Worm (Caenorhabditis elegans) whole organism, L1 larva: ENCODE results near the gene F56C9.8.

Experiments used
- C04F5.9 ChIP-seq: sonication (generic microtip); optimal IDR thresholded peaks from 2 replicates; lab custom pipeline; 2016; ENCODE audit warnings: missing genetic modification characterization, missing compliant biosample characterization
- C16A3.4 ChIP-seq: fragments of 150-350 bp; optimal IDR thresholded peaks from 2 replicates; lab custom pipeline; 2014; ENCODE audit warnings: missing biosample characterization, missing genetic modification characterization
- F16B12.6 ChIP-seq: fragments of 150-350 bp; optimal IDR thresholded peaks from 2 replicates; lab custom pipeline; 2014; ENCODE audit warnings: missing biosample characterization, missing genetic modification characterization
- aly-2 ChIP-seq: fragments of 150-350 bp; optimal IDR thresholded peaks from 2 replicates; lab custom pipeline; 2014; ENCODE audit warnings: missing biosample characterization, missing genetic modification characterization
- ama-1 ChIP-seq: fragments of 150-350 bp; optimal IDR thresholded peaks from 2 replicates; lab custom pipeline; 2014
- blmp-1 ChIP-seq: fragments of 150-350 bp; optimal IDR thresholded peaks from 2 replicates; lab custom pipeline; 2014; ENCODE audit warnings: missing biosample characterization, missing genetic modification characterization
- ceh-8 ChIP-seq: fragments of 200-800 bp; sonication (Bioruptor generic); optimal IDR thresholded peaks from 2 replicates; lab custom pipeline; 2018; ENCODE audit warnings: mild to moderate bottlenecking, missing genetic modification characterization, moderate library complexity, missing compliant biosample characterization
- ceh-82 ChIP-seq, 3 experiments: fragments of 150-350 bp in 1 of 3; sonication (generic microtip) in 2 of 3; optimal IDR thresholded peaks; 2 replicates each; lab custom pipeline; 2014 to 2017; ENCODE audit warnings: missing biosample characterization in 3 of 3, missing genetic modification characterization in 3 of 3
- ceh-88 ChIP-seq: fragments of 200-800 bp; sonication (Bioruptor generic); IDR thresholded peaks from 2 replicates; pipeline ENCODE4 v1.3.6; 2022; ENCODE audit warnings: missing genetic modification characterization, missing compliant biosample characterization
- ceh-90 ChIP-seq: sonication (generic microtip); optimal IDR thresholded peaks from 2 replicates; lab custom pipeline; 2016; ENCODE audit warnings: missing genetic modification characterization, missing compliant biosample characterization
- ces-1 ChIP-seq: fragments of 150-350 bp; optimal IDR thresholded peaks from 2 replicates; lab custom pipeline; 2014; ENCODE audit warnings: missing biosample characterization, missing genetic modification reagents, missing genetic modification characterization
- dpl-1 ChIP-seq, 3 experiments: fragments of 150-350 bp in 2 of 3; sonication (generic microtip) in 1 of 3; optimal IDR thresholded peaks; 2 replicates each; lab custom pipeline; 2014 to 2017; ENCODE audit warnings: missing biosample characterization in 3 of 3, missing genetic modification characterization in 3 of 3, missing genetic modification reagents in 3 of 3
- dsc-1 ChIP-seq: sonication (generic microtip); optimal IDR thresholded peaks from 2 replicates; lab custom pipeline; 2016; ENCODE audit warnings: mild to moderate bottlenecking, missing genetic modification characterization, missing compliant biosample characterization
- efl-1 ChIP-seq, 4 experiments: fragments of 150-350 bp; optimal IDR thresholded peaks in 3 of 4; peaks in 1 of 4; 1 replicate in 1 of 4; 2 replicates in 3 of 4; lab custom pipeline; 2014; ENCODE audit warnings: missing biosample characterization in 2 of 4, missing genetic modification characterization in 2 of 4, missing genetic modification reagents in 2 of 4
- efl-3 ChIP-seq: fragments of 200-800 bp; sonication (Bioruptor generic); optimal IDR thresholded peaks from 2 replicates; lab custom pipeline; 2018; ENCODE audit warnings: mild to moderate bottlenecking, missing genetic modification characterization, missing compliant biosample characterization
- egl-13 ChIP-seq: sonication (generic microtip); optimal IDR thresholded peaks from 2 replicates; lab custom pipeline; 2016; ENCODE audit warnings: missing genotype, missing genetic modification reagents, missing genetic modification characterization, missing compliant biosample characterization
- fkh-4 ChIP-seq: sonication (generic microtip); optimal IDR thresholded peaks from 2 replicates; lab custom pipeline; 2016; ENCODE audit warnings: missing compliant biosample characterization, missing genetic modification characterization, borderline replicate concordance
- fos-1 ChIP-seq: fragments of 150-350 bp; optimal IDR thresholded peaks from 2 replicates; lab custom pipeline; 2014; ENCODE audit warnings: missing biosample characterization, missing genetic modification characterization
- hlh-4 ChIP-seq: sonication (generic microtip); optimal IDR thresholded peaks from 2 replicates; lab custom pipeline; 2016; ENCODE audit warnings: mild to moderate bottlenecking, missing genetic modification characterization, missing compliant biosample characterization
- lin-13 ChIP-seq: fragments of 150-350 bp; optimal IDR thresholded peaks from 2 replicates; lab custom pipeline; 2014; ENCODE audit warnings: missing biosample characterization, missing genetic modification reagents, missing genetic modification characterization
- lin-14 ChIP-seq: fragments of 200-800 bp; sonication (Bioruptor generic); optimal IDR thresholded peaks from 2 replicates; lab custom pipeline; 2018; ENCODE audit warnings: mild to moderate bottlenecking, missing genetic modification characterization, moderate library complexity, missing compliant biosample characterization
- lin-15B ChIP-seq: fragments of 150-350 bp; sonication (generic microtip); optimal IDR thresholded peaks from 3 replicates; lab custom pipeline; 2014; ENCODE audit warnings: missing biosample characterization, missing genetic modification characterization
- lin-35 ChIP-seq, 2 experiments: fragments of 150-350 bp; optimal IDR thresholded peaks; 2 replicates each; lab custom pipeline; 2014; ENCODE audit warnings: missing biosample characterization in 2 of 2, missing genetic modification characterization in 2 of 2, missing genetic modification reagents in 2 of 2
- lsy-2 ChIP-seq, 2 experiments: fragments of 150-350 bp; optimal IDR thresholded peaks; 2 replicates each; lab custom pipeline; 2014; ENCODE audit warnings: missing biosample characterization in 2 of 2, missing genetic modification characterization in 2 of 2
- mab-9 ChIP-seq: fragments of 200-800 bp; sonication (Bioruptor generic); IDR thresholded peaks from 2 replicates; pipeline ENCODE4 v1.3.6; 2022; ENCODE audit warnings: missing genetic modification reagents, missing genetic modification characterization, missing compliant biosample characterization
- mep-1 ChIP-seq: fragments of 150-350 bp; optimal IDR thresholded peaks from 2 replicates; lab custom pipeline; 2014; ENCODE audit warnings: missing biosample characterization, missing genetic modification characterization
- nhr-19 ChIP-seq: fragments of 200-800 bp; sonication (Bioruptor generic); conservative IDR thresholded peaks from 2 replicates; pipeline ENCODE4 v1.3.6; 2022; ENCODE audit warnings: missing genetic modification characterization, missing compliant biosample characterization
- nhr-20 ChIP-seq: sonication (generic microtip); optimal IDR thresholded peaks from 2 replicates; lab custom pipeline; 2016; ENCODE audit warnings: mild to moderate bottlenecking, missing genetic modification characterization, missing compliant biosample characterization
- nhr-71 ChIP-seq: sonication (generic microtip); optimal IDR thresholded peaks from 2 replicates; lab custom pipeline; 2016; ENCODE audit warnings: mild to moderate bottlenecking, missing genetic modification characterization, moderate library complexity, missing compliant biosample characterization
- pag-3 ChIP-seq: sonication (generic microtip); optimal IDR thresholded peaks from 2 replicates; lab custom pipeline; 2017; ENCODE audit warnings: missing genetic modification characterization, mild to moderate bottlenecking, missing compliant biosample characterization, antibody characterized with exemption, borderline replicate concordance; ENCODE audit not compliant: insufficient read depth
- rnt-1 ChIP-seq: sonication (generic microtip); optimal IDR thresholded peaks from 2 replicates; lab custom pipeline; 2016; ENCODE audit warnings: mild to moderate bottlenecking, missing genetic modification characterization, moderate library complexity, missing compliant biosample characterization
- skn-1 ChIP-seq: fragments of 150-350 bp; optimal IDR thresholded peaks from 2 replicates; lab custom pipeline; 2014; ENCODE audit warnings: missing biosample characterization, missing genetic modification characterization
- snu-23 ChIP-seq: sonication (generic microtip); optimal IDR thresholded peaks from 2 replicates; lab custom pipeline; 2016; ENCODE audit warnings: missing genetic modification characterization, missing compliant biosample characterization
- unc-130 ChIP-seq: fragments of 150-350 bp; optimal IDR thresholded peaks from 2 replicates; lab custom pipeline; 2017; ENCODE audit warnings: missing biosample characterization, missing genetic modification characterization, inconsistent platforms
- unc-86 ChIP-seq: sonication (generic microtip); optimal IDR thresholded peaks from 2 replicates; lab custom pipeline; 2016; ENCODE audit warnings: missing genetic modification characterization, missing compliant biosample characterization
- unc-98 ChIP-seq: fragments of 200-800 bp; sonication (Bioruptor generic); IDR thresholded peaks from 2 replicates; pipeline ENCODE4 v1.3.6; 2022; ENCODE audit warnings: missing genetic modification characterization, missing compliant biosample characterization
- ztf-4 ChIP-seq: fragments of 150-350 bp; optimal IDR thresholded peaks from 2 replicates; lab custom pipeline; 2014; ENCODE audit warnings: missing biosample characterization, missing genetic modification characterization

F56C9.8 gene

ce11 chrIII:7296092-7296668 lies 23.1 kb downstream of the F56C9.8 start (continued):
- TF ChIP-seq aly-2 (no peak), efl-3 (no peak), nhr-20 (tag; lab: Kevin White, UChicago) (peak; percentile 66), lin-13 (GFP tag; lab: Kevin White, UChicago) (no peak), unc-130 (no peak)

DNA sequence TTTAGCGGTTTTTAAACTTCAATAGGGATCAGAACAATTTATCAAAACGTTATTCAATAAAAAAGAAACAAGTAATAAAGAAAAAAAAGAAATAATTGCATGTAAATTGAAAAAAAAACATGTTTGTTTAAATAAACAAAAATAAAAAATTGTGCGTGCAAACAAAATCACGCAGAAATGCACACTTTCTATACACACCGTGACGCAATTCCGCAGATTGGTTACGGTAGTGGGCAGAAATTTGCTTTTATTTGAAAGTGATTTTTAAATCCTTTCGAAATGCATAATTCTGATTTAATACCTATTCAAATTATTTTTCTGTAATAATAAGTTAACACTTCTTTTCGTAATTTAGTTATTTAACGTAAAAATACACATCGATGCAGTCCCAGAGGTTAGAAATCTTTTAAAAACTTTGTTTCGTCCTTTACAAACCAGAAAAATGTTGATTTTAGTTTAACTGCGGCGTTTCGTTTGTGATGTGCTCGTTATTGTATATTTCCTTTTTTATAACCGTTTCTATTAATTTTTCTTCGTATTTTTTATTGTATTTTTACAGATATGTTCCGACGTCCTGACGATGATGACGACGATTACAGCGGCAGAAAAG lies 26.1 kb downstream of the F56C9.8 start, which contains the start of gene cwf-19L2:
Gene cwf-19L2, plus strand, starts transcription at position 560 of the 610 bp plus-strand sequence.
- no peak for TF ChIP-seq mab-9 (GFP tag; lab: Robert Waterston, UW)
- no peak for TF ChIP-seq hlh-4 (tag; lab: Kevin White, UChicago)
- TF ChIP-seq lsy-2 (tag; optimal IDR thresholded peaks at IDR 0.05; lab: Kevin White, UChicago), result peak; percentile 44 to 70
- TF ChIP-seq lin-35 (GFP tag; optimal IDR thresholded peaks at IDR 0.05; lab: Kevin White, UChicago), result peak in 1 of 2 experiments; percentile 3
- peak; percentile 2 to 67 for TF ChIP-seq efl-1 (optimal IDR thresholded peaks at IDR 0.05; lab: Kevin White, UChicago)
- no peak for TF ChIP-seq efl-1 (GFP tag; optimal IDR thresholded peaks at IDR 0.05 in 1 of 2; lab: Kevin White, UChicago)
- no peak for TF ChIP-seq C04F5.9 (tag; lab: Kevin White, UChicago)
- TF ChIP-seq F16B12.6 (tag; lab: Kevin White, UChicago), result peak; percentile 57

DNA sequence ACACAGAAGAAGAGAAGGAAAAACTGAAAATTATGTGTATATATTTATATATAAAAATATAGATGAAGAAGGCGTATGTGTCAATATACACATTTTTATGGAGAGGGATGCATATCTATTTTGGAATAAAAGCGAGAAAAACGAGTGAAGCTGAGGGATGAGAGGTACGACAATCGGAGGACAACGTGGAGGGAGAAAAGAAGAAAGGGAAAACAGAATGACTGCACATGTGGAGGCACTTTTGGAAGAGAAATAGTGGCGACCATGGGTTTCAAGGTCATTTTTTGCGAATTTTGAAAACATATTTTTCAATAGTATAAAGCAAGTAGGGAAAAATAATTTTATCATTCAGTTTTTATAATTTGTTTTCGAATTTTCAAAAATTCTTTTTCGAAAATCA lies 26.7 kb downstream of the F56C9.8 start:
- TF ChIP-seq blmp-1 (tag; lab: Kevin White, UChicago), result peak; percentile 98
- peak in 1 of 3 experiments; percentile 32 for TF ChIP-seq dpl-1 (GFP tag; optimal IDR thresholded peaks at IDR 0.05; lab: Kevin White, UChicago)
- peak; percentile 69 for TF ChIP-seq mep-1 (tag; lab: Kevin White, UChicago)
- TF ChIP-seq rnt-1 (tag; lab: Kevin White, UChicago), result peak; percentile 4
- peak in 1 of 2 experiments; percentile 28 for TF ChIP-seq lsy-2 (tag; optimal IDR thresholded peaks at IDR 0.05; lab: Kevin White, UChicago)
- peak; percentile 49 for TF ChIP-seq skn-1
- TF ChIP-seq fos-1 (tag; lab: Kevin White, UChicago), result no peak
- peak; percentile 22 to 33 for TF ChIP-seq lin-35 (GFP tag; optimal IDR thresholded peaks at IDR 0.05; lab: Kevin White, UChicago)
- TF ChIP-seq efl-1 (optimal IDR thresholded peaks at IDR 0.05; lab: Kevin White, UChicago), result peak in 1 of 2 experiments; percentile 5
- TF ChIP-seq efl-1 (GFP tag; optimal IDR thresholded peaks at IDR 0.05 in 1 of 2; lab: Kevin White, UChicago), result no peak
- TF ChIP-seq lin-15B (tag; lab: Kevin White, UChicago), result no peak
- no peak for TF ChIP-seq ceh-90 (tag; lab: Kevin White, UChicago)
- TF ChIP-seq nhr-20 (tag; lab: Kevin White, UChicago), result no peak
- TF ChIP-seq lin-14, result peak; percentile 61
- peak; percentile 10 for TF ChIP-seq snu-23 (GFP tag; lab: Kevin White, UChicago)
- no peak for TF ChIP-seq ceh-8 (GFP tag; lab: Kevin White, UChicago)
- no peak for TF ChIP-seq ceh-82 (tag; optimal IDR thresholded peaks at IDR 0.05; lab: Kevin White, UChicago)
- no peak for TF ChIP-seq unc-98 (GFP tag; lab: Robert Waterston, UW)
- peak; percentile 22 for TF ChIP-seq C16A3.4 (tag; lab: Kevin White, UChicago)
- no peak for TF ChIP-seq ces-1 (GFP tag; lab: Kevin White, UChicago)

ce11 chrIII:7291216-7291615 lies 28.1 kb downstream of the F56C9.8 start:
- no peak for TF ChIP-seq C16A3.4 (tag; lab: Kevin White, UChicago)
- no peak for TF ChIP-seq ama-1 (lab: Kevin White, UChicago)
- no peak for TF ChIP-seq fkh-4 (tag; lab: Kevin White, UChicago)
- no peak for TF ChIP-seq nhr-19 (GFP tag; lab: Robert Waterston, UW)
- no peak for TF ChIP-seq egl-13 (tag; lab: Kevin White, UChicago)
- TF ChIP-seq lin-14, result peak; percentile 51
- TF ChIP-seq fos-1 (tag; lab: Kevin White, UChicago), result no peak
- TF ChIP-seq dsc-1, result peak; percentile 12
- TF ChIP-seq blmp-1 (tag; lab: Kevin White, UChicago), result peak; percentile 17
- TF ChIP-seq ceh-90 (tag; lab: Kevin White, UChicago), result no peak
- TF ChIP-seq ceh-88 (GFP tag; lab: Robert Waterston, UW), result no peak
- no peak for TF ChIP-seq ztf-4 (tag; lab: Kevin White, UChicago)
- no peak for TF ChIP-seq pag-3
- no peak for TF ChIP-seq unc-130
- peak; percentile 16 for TF ChIP-seq nhr-71 (tag; lab: Kevin White, UChicago)
- peak in 1 of 2 experiments; percentile 4 for TF ChIP-seq lsy-2 (tag; optimal IDR thresholded peaks at IDR 0.05; lab: Kevin White, UChicago)
- peak; percentile 9 for TF ChIP-seq snu-23 (GFP tag; lab: Kevin White, UChicago)
- TF ChIP-seq unc-86 (tag; lab: Kevin White, UChicago), result no peak
